Fruit fly (Drosophila melanogaster) whole organism, embryonic: ENCODE measurements around the gene CG13694.

Experiments
- CG11093 ChIP-seq: fragments of 200-800 bp; sonication (Bioruptor generic); IDR thresholded peaks from 3 replicates; pipeline ENCODE4 v1.3.6; 2022; ENCODE audit warnings: missing biosample characterization, missing genetic modification characterization
- CG11696 ChIP-seq: fragments of 200-800 bp; sonication (Bioruptor generic); IDR thresholded peaks from 2 replicates; pipeline ENCODE4 v1.3.6; 2022; ENCODE audit warnings: missing biosample characterization, missing genetic modification characterization
- CG12236 ChIP-seq: fragments of 200-800 bp; sonication (Bioruptor generic); optimal IDR thresholded peaks from 2 replicates; lab custom pipeline; 2016; ENCODE audit warnings: missing biosample characterization, missing genetic modification characterization
- CG12659 ChIP-seq: fragments of 200-800 bp; sonication (Bioruptor generic); optimal IDR thresholded peaks from 3 replicates; lab custom pipeline; 2017; ENCODE audit warnings: mild to moderate bottlenecking, missing biosample characterization, missing genetic modification reagents, missing genetic modification characterization
- CG12744 ChIP-seq: fragments of 200-800 bp; sonication (Bioruptor generic); optimal IDR thresholded peaks from 2 replicates; lab custom pipeline; 2016; ENCODE audit warnings: missing biosample characterization, missing genetic modification characterization
- CG15479 ChIP-seq: fragments of 200-800 bp; sonication (Bioruptor generic); optimal IDR thresholded peaks from 3 replicates; lab custom pipeline; 2019; ENCODE audit warnings: missing biosample characterization, mild to moderate bottlenecking, missing genetic modification characterization, moderate library complexity
- CG17359 ChIP-seq: fragments of 200-800 bp; sonication (Bioruptor generic); optimal IDR thresholded peaks from 3 replicates; lab custom pipeline; 2018; ENCODE audit warnings: missing biosample characterization, mild to moderate bottlenecking, missing genetic modification characterization, moderate library complexity
- CG3281 ChIP-seq: fragments of 200-800 bp; sonication (Bioruptor generic); optimal IDR thresholded peaks from 3 replicates; lab custom pipeline; 2017; ENCODE audit warnings: missing biosample characterization, mild to moderate bottlenecking, missing genetic modification characterization
- CG43689 ChIP-seq: fragments of 200-800 bp; sonication (Bioruptor generic); IDR thresholded peaks from 2 replicates; pipeline ENCODE4 v1.3.6; 2022; ENCODE audit warnings: missing biosample characterization, missing genetic modification characterization
- CG4404 ChIP-seq: fragments of 200-800 bp; sonication (Bioruptor generic); IDR thresholded peaks from 2 replicates; pipeline ENCODE4 v1.3.6; 2022; ENCODE audit warnings: missing biosample characterization, missing genetic modification characterization
- CG5245 ChIP-seq: fragments of 200-800 bp; sonication (Bioruptor generic); optimal IDR thresholded peaks from 3 replicates; lab custom pipeline; 2016; ENCODE audit warnings: missing biosample characterization, missing genetic modification characterization
- CG6654 ChIP-seq: fragments of 200-800 bp; sonication (Bioruptor generic); optimal IDR thresholded peaks from 2 replicates; lab custom pipeline; 2017; ENCODE audit warnings: missing biosample characterization, mild to moderate bottlenecking, missing genetic modification characterization
- CG6689 ChIP-seq: fragments of 200-800 bp; sonication (Bioruptor generic); IDR thresholded peaks from 2 replicates; pipeline ENCODE4 v1.3.6; 2022; ENCODE audit warnings: missing biosample characterization, missing genetic modification characterization
- CG8281 ChIP-seq: fragments of 200-800 bp; sonication (Bioruptor generic); optimal IDR thresholded peaks from 2 replicates; lab custom pipeline; 2018; ENCODE audit warnings: missing biosample characterization, mild to moderate bottlenecking, missing genetic modification characterization, moderate library complexity
- CG9437 ChIP-seq: fragments of 200-800 bp; sonication (Bioruptor generic); optimal IDR thresholded peaks from 2 replicates; lab custom pipeline; 2018; ENCODE audit warnings: missing biosample characterization, mild to moderate bottlenecking, missing genetic modification characterization
- CTCF ChIP-seq: fragments of 200-800 bp; sonication (Bioruptor generic); optimal IDR thresholded peaks from 2 replicates; lab custom pipeline; 2017; ENCODE audit warnings: missing biosample characterization, mild to moderate bottlenecking, missing genetic modification characterization, moderate library complexity
- CoRest ChIP-seq: fragments of 200-800 bp; sonication (Bioruptor generic); optimal IDR thresholded peaks from 3 replicates; lab custom pipeline; 2018; ENCODE audit warnings: missing biosample characterization, mild to moderate bottlenecking, missing genetic modification characterization, moderate library complexity
- Dfd ChIP-seq, 2 experiments: fragments of >200 bp; optimal IDR thresholded peaks; 2 replicates each; lab custom pipeline; 2017; ENCODE audit warnings: missing biosample characterization in 2 of 2, missing genetic modification characterization in 2 of 2
- ERR ChIP-seq: fragments of 200-800 bp; sonication (Bioruptor generic); optimal IDR thresholded peaks from 2 replicates; lab custom pipeline; 2016; ENCODE audit warnings: missing biosample characterization, missing genetic modification characterization
- Fer1 ChIP-seq: fragments of 200-800 bp; sonication (Bioruptor generic); optimal IDR thresholded peaks from 2 replicates; lab custom pipeline; 2017; ENCODE audit warnings: missing biosample characterization, mild to moderate bottlenecking, missing genetic modification characterization
- Mad ChIP-seq: fragments of 200-800 bp; sonication (Bioruptor generic); optimal IDR thresholded peaks from 2 replicates; lab custom pipeline; 2016; ENCODE audit warnings: missing biosample characterization, missing genetic modification characterization
- PHDP ChIP-seq: fragments of 200-800 bp; sonication (Bioruptor generic); optimal IDR thresholded peaks from 3 replicates; lab custom pipeline; 2018; ENCODE audit warnings: missing biosample characterization, mild to moderate bottlenecking, missing genetic modification characterization, moderate library complexity
- Rfx ChIP-seq: fragments of 200-800 bp; sonication (Bioruptor generic); IDR thresholded peaks from 2 replicates; pipeline ENCODE4 v1.3.6; 2022; ENCODE audit warnings: missing biosample characterization, missing genetic modification characterization
- Rx ChIP-seq: fragments of 200-800 bp; sonication (Bioruptor generic); IDR thresholded peaks from 2 replicates; pipeline ENCODE4 v1.3.6; 2022; ENCODE audit warnings: missing biosample characterization, missing genetic modification characterization
- TFAM ChIP-seq: fragments of 200-800 bp; sonication (Bioruptor generic); optimal IDR thresholded peaks from 2 replicates; lab custom pipeline; 2017; ENCODE audit warnings: missing biosample characterization, missing genetic modification characterization, inconsistent platforms
- Vsx1 ChIP-seq: fragments of 200-800 bp; sonication (Bioruptor generic); optimal IDR thresholded peaks from 2 replicates; lab custom pipeline; 2017; ENCODE audit warnings: missing biosample characterization, mild to moderate bottlenecking, missing genetic modification characterization, missing genetic modification reagents
- Xrp1 ChIP-seq: fragments of 200-800 bp; sonication (Bioruptor generic); IDR thresholded peaks from 2 replicates; pipeline ENCODE4 v1.3.6; 2022; ENCODE audit warnings: missing biosample characterization, missing genetic modification characterization
- abd-A ChIP-seq: fragments of 200-800 bp; sonication (Bioruptor generic); optimal IDR thresholded peaks from 3 replicates; lab custom pipeline; 2019; ENCODE audit warnings: missing biosample characterization, mild to moderate bottlenecking, missing genetic modification characterization, moderate library complexity
- aop ChIP-seq: fragments of 200-800 bp; sonication (Bioruptor generic); IDR thresholded peaks from 2 replicates; pipeline ENCODE4 v1.3.6; 2022; ENCODE audit warnings: missing biosample characterization, missing genetic modification characterization
- ase ChIP-seq: fragments of 200-800 bp; sonication (Bioruptor generic); IDR thresholded peaks from 3 replicates; pipeline ENCODE4 v1.3.6; 2022; ENCODE audit warnings: missing biosample characterization, missing genetic modification characterization
- az2 ChIP-seq: fragments of 200-800 bp; sonication (Bioruptor generic); optimal IDR thresholded peaks from 3 replicates; lab custom pipeline; 2016; ENCODE audit warnings: missing biosample characterization, missing genetic modification characterization
- cato ChIP-seq: fragments of 200-800 bp; sonication (Bioruptor generic); optimal IDR thresholded peaks from 2 replicates; lab custom pipeline; 2016; ENCODE audit warnings: missing biosample characterization, missing genetic modification characterization, borderline replicate concordance
- chinmo ChIP-seq: fragments of 200-800 bp; sonication (Bioruptor generic); IDR thresholded peaks from 4 replicates; pipeline ENCODE4 v1.3.6; 2022; ENCODE audit warnings: missing biosample characterization, missing genetic modification characterization; ENCODE audit not compliant: partially characterized antibody
- cwo ChIP-seq: fragments of 200-800 bp; sonication (Bioruptor generic); optimal IDR thresholded peaks from 3 replicates; lab custom pipeline; 2017; ENCODE audit warnings: missing biosample characterization, missing genetic modification characterization, mild to moderate bottlenecking, moderate library complexity, missing genetic modification reagents
- dysf ChIP-seq: fragments of 200-800 bp; sonication (Bioruptor generic); IDR thresholded peaks from 3 replicates; pipeline ENCODE4 v1.3.6; 2022; ENCODE audit warnings: missing biosample characterization, missing genetic modification characterization
- fd64A ChIP-seq: fragments of 200-800 bp; sonication (Bioruptor generic); optimal IDR thresholded peaks from 3 replicates; lab custom pipeline; 2018; ENCODE audit warnings: missing biosample characterization, mild to moderate bottlenecking, missing genetic modification characterization
- fru ChIP-seq: fragments of >200 bp; optimal IDR thresholded peaks from 2 replicates; lab custom pipeline; 2017
- ftz-f1 ChIP-seq: fragments of 200-800 bp; sonication (Bioruptor generic); optimal IDR thresholded peaks from 2 replicates; lab custom pipeline; 2016; ENCODE audit warnings: missing biosample characterization, missing genetic modification characterization
- gsb-n ChIP-seq: fragments of 200-800 bp; sonication (Bioruptor generic); optimal IDR thresholded peaks from 3 replicates; lab custom pipeline; 2018; ENCODE audit warnings: missing biosample characterization, mild to moderate bottlenecking, missing genetic modification characterization
- klu ChIP-seq: fragments of 200-800 bp; sonication (Bioruptor generic); IDR thresholded peaks from 2 replicates; pipeline ENCODE4 v1.3.6; 2022; ENCODE audit warnings: missing biosample characterization, missing genetic modification characterization
- knrl ChIP-seq: fragments of 200-800 bp; sonication (Bioruptor generic); IDR thresholded peaks from 3 replicates; pipeline ENCODE4 v1.3.6; 2022; ENCODE audit warnings: missing biosample characterization, missing genetic modification characterization; ENCODE audit not compliant: partially characterized antibody
- org-1 ChIP-seq: fragments of 200-800 bp; sonication (Bioruptor generic); optimal IDR thresholded peaks from 2 replicates; lab custom pipeline; 2017; ENCODE audit warnings: missing biosample characterization, missing genetic modification characterization
- ranshi ChIP-seq: fragments of 200-800 bp; sonication (Bioruptor generic); IDR thresholded peaks from 2 replicates; pipeline ENCODE4 v1.3.6; 2022; ENCODE audit warnings: missing biosample characterization, missing genetic modification characterization
- ro ChIP-seq: fragments of 200-800 bp; sonication (Bioruptor generic); IDR thresholded peaks from 2 replicates; pipeline ENCODE4 v1.3.6; 2022; ENCODE audit warnings: missing biosample characterization, missing genetic modification characterization
- sens ChIP-seq: fragments of 200-800 bp; sonication (Bioruptor generic); peaks from one replicate; lab custom pipeline; 2016; ENCODE audit warnings: missing biosample characterization, missing genetic modification characterization
- so ChIP-seq: fragments of 200-800 bp; sonication (Bioruptor generic); IDR thresholded peaks from 3 replicates; pipeline ENCODE4 v1.3.6; 2022; ENCODE audit warnings: missing biosample characterization, missing genetic modification characterization
- tna ChIP-seq: fragments of 200-800 bp; sonication (Bioruptor generic); IDR thresholded peaks from 2 replicates; pipeline ENCODE4 v1.3.6; 2022; ENCODE audit warnings: missing biosample characterization, missing genetic modification characterization; ENCODE audit not compliant: partially characterized antibody
- tup ChIP-seq: fragments of 200-800 bp; sonication (Bioruptor generic); optimal IDR thresholded peaks from 2 replicates; lab custom pipeline; 2016; ENCODE audit warnings: missing biosample characterization, mild to moderate bottlenecking, missing genetic modification characterization, moderate library complexity
- unc-4 ChIP-seq: fragments of 200-800 bp; sonication (Bioruptor generic); IDR thresholded peaks from 2 replicates; pipeline ENCODE4 v1.3.6; 2022; ENCODE audit warnings: missing biosample characterization, missing genetic modification characterization; ENCODE audit not compliant: partially characterized antibody
- vfl ChIP-seq: fragments of 200-800 bp; sonication (Bioruptor generic); optimal IDR thresholded peaks from 2 replicates; lab custom pipeline; 2016; ENCODE audit warnings: missing biosample characterization, missing genetic modification characterization

Gene CG13694

DNA sequence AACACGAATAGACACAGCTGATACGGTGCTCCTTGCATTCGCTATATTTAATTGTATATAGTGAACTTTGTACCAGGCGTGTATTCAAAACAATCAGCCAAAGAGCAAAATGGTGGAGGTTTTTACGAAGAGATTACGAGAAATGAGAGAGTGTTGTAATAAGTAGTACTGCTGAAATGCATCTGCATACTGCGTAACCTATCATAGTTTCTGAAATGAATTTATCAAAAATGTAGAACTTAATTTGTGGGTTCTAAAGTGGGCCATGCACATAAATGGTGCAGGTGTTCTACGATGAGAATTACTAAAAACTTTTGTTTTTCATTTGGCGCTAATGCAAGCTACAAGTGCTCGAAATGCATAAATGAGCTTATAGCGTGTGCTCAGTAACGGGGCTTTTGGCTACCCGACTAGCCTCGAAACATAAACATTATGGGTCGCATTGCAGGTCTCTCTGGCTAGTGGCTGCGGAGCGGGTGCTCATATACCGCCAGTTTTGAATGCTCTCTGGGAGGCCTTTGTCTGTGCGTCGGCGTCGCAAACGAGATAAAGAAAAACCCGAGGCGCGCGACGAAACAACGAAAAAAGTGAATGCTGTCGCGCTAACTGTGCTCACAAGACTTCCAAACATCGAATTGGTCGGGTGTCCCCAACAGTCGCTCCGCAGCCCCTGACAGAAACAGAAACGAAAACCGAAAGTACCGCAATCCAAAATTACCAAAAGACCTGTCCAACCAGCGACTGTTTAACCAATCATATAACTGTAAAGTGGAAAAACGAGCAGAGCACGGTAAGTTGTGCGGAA lies 15.4 kb upstream of the CG13694 start, which contains the start of gene Gs1 (continued):
- no peak for TF ChIP-seq vfl (GFP tag; lab: Kevin White, UChicago)
- no peak for TF ChIP-seq CG6654 (GFP tag; lab: Kevin White, UChicago)
- TF ChIP-seq fd64A (GFP tag; lab: Kevin White, UChicago): no peak
- TF ChIP-seq ERR (GFP tag; lab: Kevin White, UChicago): no peak
- no peak for TF ChIP-seq az2
- peak; percentile 74; the same call in 2 of the 3 replicates for TF ChIP-seq so (GFP tag; lab: Robert Waterston, UW)
- TF ChIP-seq CG8281 (tag; lab: Kevin White, UChicago): no peak
- TF ChIP-seq tup (GFP tag; lab: Kevin White, UChicago): no peak
- TF ChIP-seq cwo: peak; percentile 61
- TF ChIP-seq CG5245 (GFP tag; lab: Kevin White, UChicago): no peak
- no peak for TF ChIP-seq Rx (GFP tag; lab: Robert Waterston, UW)
- peak; percentile 52 for TF ChIP-seq Vsx1 (GFP tag; lab: Kevin White, UChicago)
- peak; percentile 41 for TF ChIP-seq CTCF (GFP tag; lab: Kevin White, UChicago)
- TF ChIP-seq CG15479 (GFP tag; lab: Kevin White, UChicago): no peak
- no peak for TF ChIP-seq CG9437 (GFP tag; lab: Kevin White, UChicago)
- TF ChIP-seq ftz-f1 (GFP tag; lab: Kevin White, UChicago): peak; percentile 89
- TF ChIP-seq CG6689 (GFP tag; lab: Robert Waterston, UW): no peak
- peak; percentile 59 for TF ChIP-seq sens (GFP tag; lab: Kevin White, UChicago)
- no peak for TF ChIP-seq CG11093 (GFP tag; lab: Robert Waterston, UW)
- TF ChIP-seq abd-A (tag; lab: Kevin White, UChicago): peak; percentile 79
- TF ChIP-seq knrl (GFP tag; lab: Robert Waterston, UW): no peak
- peak; percentile 17 for TF ChIP-seq CG17359 (tag; lab: Kevin White, UChicago)
- TF ChIP-seq org-1 (GFP tag; lab: Kevin White, UChicago): no peak
- TF ChIP-seq CG43689: peak; percentile 12; the same call in 1 of the 2 replicates
- peak; percentile 52 for TF ChIP-seq unc-4
- TF ChIP-seq CG12744 (GFP tag; lab: Kevin White, UChicago): no peak
- TF ChIP-seq CG12236 (GFP tag; lab: Kevin White, UChicago): no peak
- TF ChIP-seq dysf: peak; percentile 26; the same call in 1 of the 3 replicates
- no peak for TF ChIP-seq klu (GFP tag; lab: Robert Waterston, UW)
- no peak for TF ChIP-seq CoRest (tag; lab: Kevin White, UChicago)
- TF ChIP-seq CG3281: peak; percentile 9
- no peak for TF ChIP-seq Mad
- TF ChIP-seq ranshi (GFP tag; lab: Robert Waterston, UW): no peak; the same call in 1 of the 2 replicates
- no peak for TF ChIP-seq fru (lab: Kevin White, UChicago)
- no peak for TF ChIP-seq ase (GFP tag; lab: Robert Waterston, UW)
- no peak for TF ChIP-seq aop (GFP tag; lab: Robert Waterston, UW)
- peak; percentile 46; the same call in 1 of the 2 replicates for TF ChIP-seq Rfx
- peak; percentile 20 for TF ChIP-seq PHDP (tag; lab: Kevin White, UChicago)
- TF ChIP-seq CG4404 (GFP tag; lab: Robert Waterston, UW): no peak
- no peak for TF ChIP-seq Xrp1 (GFP tag; lab: Robert Waterston, UW)
- TF ChIP-seq TFAM (GFP tag; lab: Kevin White, UChicago): no peak
- no peak for TF ChIP-seq ro (GFP tag; lab: Robert Waterston, UW)
- TF ChIP-seq CG11696 (GFP tag; lab: Robert Waterston, UW): no peak
- no peak for TF ChIP-seq tna (GFP tag; lab: Robert Waterston, UW)
- TF ChIP-seq cato (GFP tag; lab: Kevin White, UChicago): no peak
- TF ChIP-seq chinmo (GFP tag; lab: Robert Waterston, UW): peak; percentile 95; the same call in 3 of the 4 replicates
- no peak for TF ChIP-seq Dfd (GFP tag; optimal IDR thresholded peaks at IDR 0.05; lab: Kevin White, UChicago)
- TF ChIP-seq gsb-n (tag; lab: Kevin White, UChicago): peak; percentile 27
- peak; percentile 36 for TF ChIP-seq CG12659
- peak; percentile 81 for TF ChIP-seq Fer1 (GFP tag; lab: Kevin White, UChicago)
